Fruit fly (Drosophila melanogaster) Kc167 (cell line): ENCODE results near the gene slmo.

Experiments used
- Myc ChIP-seq: fragments of >200 bp; optimal IDR thresholded peaks from 2 replicates; lab custom pipeline; 2017; ENCODE audit warnings: missing external identifiers
- psq ChIP-seq: fragments of >200 bp; optimal IDR thresholded peaks from 2 replicates; lab custom pipeline; 2017; ENCODE audit warnings: missing external identifiers
- ttk ChIP-seq: sonication (Bioruptor generic); optimal IDR thresholded peaks from 2 replicates; lab custom pipeline; 2017; ENCODE audit warnings: missing external identifiers

DNA sequence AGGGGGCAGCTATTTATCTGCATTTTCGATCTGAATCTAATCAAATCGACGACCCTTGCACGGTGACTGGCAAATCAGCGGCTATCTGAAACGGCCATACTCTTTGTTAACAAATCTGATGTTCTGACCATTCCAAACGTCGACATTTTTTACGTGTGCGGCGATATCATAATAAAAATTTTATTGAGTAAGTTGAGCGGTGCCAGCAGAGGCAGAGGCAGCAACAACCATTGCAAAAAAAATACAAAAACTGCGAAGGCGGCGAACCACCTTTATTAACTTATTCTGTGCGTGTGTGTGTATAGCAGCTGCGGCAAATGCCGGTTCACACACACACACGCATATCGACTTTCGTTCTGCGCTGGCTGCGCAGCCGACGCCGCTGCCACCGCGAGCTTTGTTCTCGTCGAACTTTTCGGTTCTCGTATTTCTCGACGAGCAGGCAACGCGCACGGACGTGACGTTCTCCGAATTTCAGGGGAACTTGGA, 33.7 kb upstream of the slmo start, which contains the start of gene Kr-h1:
- TF ChIP-seq ttk (lab: Kevin White, UChicago) = no peak
- no peak for TF ChIP-seq psq (lab: Kevin White, UChicago)
- no peak for TF ChIP-seq Myc (lab: Kevin White, UChicago)
